Worm (Caenorhabditis elegans) whole organism, L2 larva: ENCODE data around the gene Y54G2A.50.

Experiments used
- Y55F3AM.14 ChIP-seq: fragments of 200-800 bp; sonication (Bioruptor generic); optimal IDR thresholded peaks from 2 replicates; lab custom pipeline; 2018; ENCODE audit warnings: mild to moderate bottlenecking, missing genetic modification characterization, missing compliant biosample characterization
- aly-2 ChIP-seq: fragments of 150-350 bp; optimal IDR thresholded peaks from 2 replicates; lab custom pipeline; 2014; ENCODE audit warnings: missing biosample characterization, missing genetic modification characterization
- ama-1 ChIP-seq: fragments of 150-350 bp; optimal IDR thresholded peaks from 2 replicates; lab custom pipeline; 2018; ENCODE audit warnings: inconsistent platforms
- ceh-16 ChIP-seq: fragments of 150-350 bp; optimal IDR thresholded peaks from 2 replicates; lab custom pipeline; 2014; ENCODE audit warnings: missing biosample characterization, missing genetic modification characterization
- ceh-82 ChIP-seq: fragments of 150-350 bp; optimal IDR thresholded peaks from 2 replicates; lab custom pipeline; 2014; ENCODE audit warnings: missing biosample characterization, missing genetic modification characterization
- crh-2 ChIP-seq: sonication (generic microtip); optimal IDR thresholded peaks from 2 replicates; lab custom pipeline; 2017; ENCODE audit warnings: missing biosample characterization, missing genetic modification characterization
- elt-3 ChIP-seq: sonication (generic microtip); optimal IDR thresholded peaks from 2 replicates; lab custom pipeline; 2017; ENCODE audit warnings: missing biosample characterization, missing genetic modification characterization
- fos-1 ChIP-seq: fragments of 150-350 bp; optimal IDR thresholded peaks from 2 replicates; lab custom pipeline; 2014; ENCODE audit warnings: missing biosample characterization, missing genetic modification characterization
- nhr-129 ChIP-seq: fragments of 150-350 bp; optimal IDR thresholded peaks from 2 replicates; lab custom pipeline; 2014; ENCODE audit warnings: missing biosample characterization, missing genetic modification characterization
- nhr-21 ChIP-seq: fragments of 150-350 bp; optimal IDR thresholded peaks from 2 replicates; lab custom pipeline; 2014; ENCODE audit warnings: missing biosample characterization, missing genetic modification characterization
- nhr-25 ChIP-seq: fragments of 150-350 bp; sonication (generic microtip); optimal IDR thresholded peaks from 3 replicates; lab custom pipeline; 2014; ENCODE audit warnings: missing biosample characterization, missing genetic modification characterization
- nhr-77 ChIP-seq: fragments of 150-350 bp; optimal IDR thresholded peaks from 2 replicates; lab custom pipeline; 2014; ENCODE audit warnings: missing biosample characterization, missing genetic modification characterization
- peb-1 ChIP-seq: fragments of 150-350 bp; optimal IDR thresholded peaks from 2 replicates; lab custom pipeline; 2014; ENCODE audit warnings: missing biosample characterization, missing genetic modification characterization
- ztf-1 ChIP-seq: fragments of 200-800 bp; sonication (Bioruptor generic); conservative IDR thresholded peaks from 2 replicates; pipeline ENCODE4 v1.3.6; 2022; ENCODE audit warnings: missing genetic modification characterization, missing compliant biosample characterization
- ztf-4 ChIP-seq: fragments of 150-350 bp; optimal IDR thresholded peaks from 2 replicates; lab custom pipeline; 2014; ENCODE audit warnings: missing biosample characterization, missing genetic modification characterization

The Y54G2A.50 gene

ce11 chrIV:2960242-2960641 is 42.4 kb downstream of the Y54G2A.50 start:
- TF ChIP-seq nhr-21 (tag; lab: Kevin White, UChicago) (no peak), fos-1 (no peak), nhr-25 (tag; lab: Kevin White, UChicago) (no peak), ceh-82 (no peak)

ce11 chrIV:2966884-2967283 is 49.1 kb downstream of the Y54G2A.50 start:
- no peak for TF ChIP-seq ztf-4 (tag; lab: Kevin White, UChicago)
- TF ChIP-seq aly-2 (tag; lab: Kevin White, UChicago): no peak
- TF ChIP-seq nhr-25 (tag; lab: Kevin White, UChicago): no peak
- TF ChIP-seq peb-1 (tag; lab: Kevin White, UChicago): no peak
- TF ChIP-seq crh-2 (tag; lab: Kevin White, UChicago): no peak
- TF ChIP-seq Y55F3AM.14 (GFP tag; lab: Kevin White, UChicago): no peak
- no peak for TF ChIP-seq ama-1
- TF ChIP-seq nhr-129: no peak
- no peak for TF ChIP-seq nhr-77 (tag; lab: Kevin White, UChicago)
- TF ChIP-seq ztf-1: no peak
- no peak for TF ChIP-seq elt-3 (tag; lab: Kevin White, UChicago)
- no peak for TF ChIP-seq ceh-16
